Fruit fly (Drosophila melanogaster): ENCODE results near the gene CG4194.

The CG4194 gene

DNA sequence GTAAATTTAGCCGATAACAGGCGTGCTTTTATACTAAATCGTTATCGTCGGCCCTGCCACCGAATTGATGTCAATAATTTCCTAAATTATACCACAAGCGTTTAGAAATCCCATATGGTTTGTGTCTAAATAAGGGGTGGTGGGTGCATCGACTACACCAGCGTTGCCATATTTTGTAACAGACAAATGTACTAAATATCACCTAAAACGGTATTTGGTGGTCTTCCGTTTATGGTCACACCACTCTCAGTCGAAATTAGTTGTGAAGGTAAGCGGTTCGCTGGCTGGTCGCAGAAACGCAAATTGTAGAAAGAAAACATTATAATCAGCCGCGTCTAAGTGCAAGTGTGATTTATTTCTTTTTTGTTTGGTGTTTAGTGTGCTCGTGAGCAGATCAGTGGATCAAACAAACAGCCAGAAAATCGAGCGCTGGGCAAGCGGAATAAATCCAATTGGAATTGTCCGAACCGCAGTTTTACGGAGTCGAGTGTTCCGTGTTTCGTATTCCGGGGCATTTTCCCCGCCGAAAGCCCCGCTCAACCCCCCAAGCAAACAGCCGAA, 12.1 kb downstream of the CG4194 start, which contains the start of the genes CG16903 and Unc-76 (continued):
- peak; percentile 98 for TF ChIP-seq Lhr (GFP tag; optimal IDR thresholded peaks at IDR 0.05)
- TF ChIP-seq H15 (GFP tag; IDR thresholded peaks at IDR 0.05): no peak
- no peak for TF ChIP-seq CG7745 (tag; optimal IDR thresholded peaks at IDR 0.05)
- no peak for TF ChIP-seq mld (GFP tag; IDR thresholded peaks at IDR 0.05; ENCODE audit: partially characterized antibody)
- peak; percentile 97 for TF ChIP-seq CG2116 (GFP tag; optimal IDR thresholded peaks at IDR 0.05)
- TF ChIP-seq CG14860 (GFP tag; IDR thresholded peaks at IDR 0.05; ENCODE audit: partially characterized antibody): no peak; the same call in 2 of the 3 replicates
- TF ChIP-seq yki (optimal IDR thresholded peaks at IDR 0.05): no peak
- peak; percentile 82 for TF ChIP-seq sens (GFP tag)
- no peak for TF ChIP-seq fd96Cb (tag; optimal IDR thresholded peaks at IDR 0.05)
- no peak for TF ChIP-seq H2.0 (GFP tag; IDR thresholded peaks at IDR 0.05)
- TF ChIP-seq Hr3 (GFP tag; optimal IDR thresholded peaks at IDR 0.05): peak; percentile 5
- peak; percentile 58 for TF ChIP-seq her (GFP tag; optimal IDR thresholded peaks at IDR 0.05)
- TF ChIP-seq lbe (GFP tag; optimal IDR thresholded peaks at IDR 0.05): no peak
- TF ChIP-seq CG11085 (GFP tag; IDR thresholded peaks at IDR 0.05): no peak
- TF ChIP-seq Elba2 (GFP tag; optimal IDR thresholded peaks at IDR 0.05): peak; percentile 36
- TF ChIP-seq Nf-YB (GFP tag; optimal IDR thresholded peaks at IDR 0.05): peak; percentile 27
- no peak for TF ChIP-seq vfl (GFP tag; optimal IDR thresholded peaks at IDR 0.05)
- TF ChIP-seq Hr39 (optimal IDR thresholded peaks at IDR 0.05): no peak
- TF ChIP-seq Gug (GFP tag; IDR thresholded peaks at IDR 0.05): no peak
- TF ChIP-seq Oaz (GFP tag; IDR thresholded peaks at IDR 0.05): no peak
- no peak for TF ChIP-seq CG16863 (GFP tag; optimal IDR thresholded peaks at IDR 0.05)
- peak; percentile 47 for TF ChIP-seq Dip3 (GFP tag; optimal IDR thresholded peaks at IDR 0.05)
- peak; percentile 14 for TF ChIP-seq CG30403 (GFP tag; optimal IDR thresholded peaks at IDR 0.05)
- TF ChIP-seq psq (GFP tag; optimal IDR thresholded peaks at IDR 0.05): no peak
- TF ChIP-seq Jarid2 (GFP tag; optimal IDR thresholded peaks at IDR 0.05): peak; percentile 96
- TF ChIP-seq CG10366 (GFP tag; IDR thresholded peaks at IDR 0.05): no peak
- no peak for TF ChIP-seq ro (GFP tag; IDR thresholded peaks at IDR 0.05)
- TF ChIP-seq grn (GFP tag; optimal IDR thresholded peaks at IDR 0.05): no peak
- no peak for TF ChIP-seq schlank (tag; optimal IDR thresholded peaks at IDR 0.05)
- TF ChIP-seq CG3407 (GFP tag; optimal IDR thresholded peaks at IDR 0.05): no peak
- TF ChIP-seq hkb (optimal IDR thresholded peaks at IDR 0.05): peak; percentile 61
- peak; percentile 65 for TF ChIP-seq hkb (GFP tag; IDR thresholded peaks at IDR 0.05)
- TF ChIP-seq CG10979 (tag; optimal IDR thresholded peaks at IDR 0.05): peak; percentile 18
- TF ChIP-seq amos (GFP tag; IDR thresholded peaks at IDR 0.05; ENCODE audit: partially characterized antibody): peak; percentile 58
- peak; percentile 36 for TF ChIP-seq unpg (GFP tag; optimal IDR thresholded peaks at IDR 0.05)
- peak; percentile 51 for TF ChIP-seq grau (tag; optimal IDR thresholded peaks at IDR 0.05)
- TF ChIP-seq wor (GFP tag; IDR thresholded peaks at IDR 0.05): no peak
- TF ChIP-seq ci (GFP tag; IDR thresholded peaks at IDR 0.05): peak; percentile 74
- TF ChIP-seq sens-2 (GFP tag; IDR thresholded peaks at IDR 0.05): no peak
- TF ChIP-seq dati (GFP tag; IDR thresholded peaks at IDR 0.05): no peak
- TF ChIP-seq CG6854 (GFP tag; optimal IDR thresholded peaks at IDR 0.05): peak; percentile 31
- peak; percentile 4 for TF ChIP-seq Asciz (GFP tag; optimal IDR thresholded peaks at IDR 0.05)
- TF ChIP-seq Xrp1 (GFP tag; IDR thresholded peaks at IDR 0.05): 0 out of 2 replicates have a peak, but pooled peaks have one; percentile 15
- no peak for TF ChIP-seq CG9215 (GFP tag; IDR thresholded peaks at IDR 0.05)
- TF ChIP-seq CG3281 (GFP tag; optimal IDR thresholded peaks at IDR 0.05): peak; percentile 36
- no peak for TF ChIP-seq CG3838 (GFP tag; optimal IDR thresholded peaks at IDR 0.05)
- TF ChIP-seq CG12155 (GFP tag; optimal IDR thresholded peaks at IDR 0.05): peak; percentile 24
- TF ChIP-seq lilli (GFP tag; optimal IDR thresholded peaks at IDR 0.05): peak; percentile 41
- peak in 1 of 2 experiments; percentile 61 for TF ChIP-seq Eip74EF (GFP tag; optimal IDR thresholded peaks at IDR 0.05)
- TF ChIP-seq pnt (GFP tag; optimal IDR thresholded peaks at IDR 0.05): peak; percentile 0
- peak; percentile 35 for TF ChIP-seq HLH54F (GFP tag; optimal IDR thresholded peaks at IDR 0.05)
- peak; percentile 8 for TF ChIP-seq dmrt11E (tag; optimal IDR thresholded peaks at IDR 0.05)
